Worm (Caenorhabditis elegans) whole organism, late embryonic: ENCODE measurements around the gene K02E11.6.

ENCODE experiments used
- ama-1 ChIP-seq: fragments of 150-350 bp; optimal IDR thresholded peaks from 2 replicates; lab custom pipeline; 2014
- ceh-14 ChIP-seq: sonication (generic microtip); optimal IDR thresholded peaks from 2 replicates; lab custom pipeline; 2016; ENCODE audit warnings: missing genotype, missing genetic modification characterization, missing compliant biosample characterization
- ceh-31 ChIP-seq: sonication (generic microtip); optimal IDR thresholded peaks from 2 replicates; lab custom pipeline; 2016; ENCODE audit warnings: missing genetic modification characterization, missing compliant biosample characterization
- dmd-4 ChIP-seq: sonication (generic microtip); optimal IDR thresholded peaks from 2 replicates; lab custom pipeline; 2016; ENCODE audit warnings: borderline replicate concordance, missing genetic modification characterization, missing compliant biosample characterization
- fkh-6 ChIP-seq: sonication (generic microtip); optimal IDR thresholded peaks from 2 replicates; lab custom pipeline; 2016; ENCODE audit warnings: missing genetic modification characterization, missing compliant biosample characterization
- gmeb-2 ChIP-seq: sonication (generic microtip); optimal IDR thresholded peaks from 2 replicates; lab custom pipeline; 2016; ENCODE audit warnings: missing genetic modification characterization, inconsistent platforms, missing compliant biosample characterization
- hlh-13 ChIP-seq: fragments of 200-800 bp; sonication (Bioruptor generic); optimal IDR thresholded peaks from 2 replicates; lab custom pipeline; 2018; ENCODE audit warnings: mild to moderate bottlenecking, missing genetic modification characterization, missing compliant biosample characterization
- nfya-1 ChIP-seq: sonication (generic microtip); optimal IDR thresholded peaks from 2 replicates; lab custom pipeline; 2017; ENCODE audit warnings: missing genetic modification characterization, mild to moderate bottlenecking, missing compliant biosample characterization, antibody characterized with exemption, moderate library complexity
- pha-4 ChIP-seq: fragments of 150-350 bp; optimal IDR thresholded peaks from 2 replicates; lab custom pipeline; 2018; ENCODE audit warnings: missing biosample characterization, missing genetic modification reagents, missing genetic modification characterization
- sox-2 ChIP-seq: fragments of 200-800 bp; sonication (Bioruptor generic); IDR thresholded peaks from 2 replicates; pipeline ENCODE4 v1.3.6; 2022; ENCODE audit warnings: missing genetic modification reagents, missing genetic modification characterization, missing compliant biosample characterization
- unc-86 ChIP-seq: sonication (generic microtip); optimal IDR thresholded peaks from 2 replicates; lab custom pipeline; 2016; ENCODE audit warnings: missing genetic modification characterization, missing compliant biosample characterization

- TF ChIP-seq sox-2 (GFP tag; lab: Robert Waterston, UW) (no peak), ama-1 (lab: Kevin White, UChicago) (no peak), fkh-6 (tag; lab: Kevin White, UChicago) (no peak), unc-86 (no peak), pha-4 (tag; lab: Kevin White, UChicago) (no peak), nfya-1 (tag; lab: Kevin White, UChicago) (no peak), hlh-13 (GFP tag; lab: Kevin White, UChicago) (no peak), dmd-4 (tag; lab: Kevin White, UChicago) (no peak), gmeb-2 (tag; lab: Kevin White, UChicago) (no peak), ceh-14 (tag; lab: Kevin White, UChicago) (no peak), ceh-31 (tag; lab: Kevin White, UChicago) (no peak)
Measured at ce11 chrV:14248025-14248424, 577 bp upstream of the K02E11.6 start, which contains the start of gene K02E11.4.
